Fruit fly (Drosophila melanogaster) whole organism, embryonic: Measurements from ENCODE around the gene janA.
A peak's percentile ranks its signal among the peaks of the same experiment; 100 is the strongest.

Source experiments
- ATbp ChIP-seq: fragments of 200-800 bp; sonication (Bioruptor generic); optimal IDR thresholded peaks from 2 replicates; lab custom pipeline; 2017; ENCODE audit warnings: missing biosample characterization, mild to moderate bottlenecking, missing genetic modification characterization, missing genetic modification reagents
- CG1024 ChIP-seq: fragments of 200-800 bp; sonication (Bioruptor generic); IDR thresholded peaks from 2 replicates; pipeline ENCODE4 v1.3.6; 2022; ENCODE audit warnings: missing biosample characterization, missing genetic modification characterization
- CG11504 ChIP-seq: fragments of 200-800 bp; sonication (Bioruptor generic); optimal IDR thresholded peaks from 3 replicates; lab custom pipeline; 2019; ENCODE audit warnings: missing biosample characterization, mild to moderate bottlenecking, missing genetic modification characterization, moderate library complexity
- CG12155 ChIP-seq: fragments of 200-800 bp; sonication (Bioruptor generic); optimal IDR thresholded peaks from 3 replicates; lab custom pipeline; 2016; ENCODE audit warnings: missing biosample characterization, missing genetic modification characterization
- CG15269 ChIP-seq: fragments of 200-800 bp; sonication (Bioruptor generic); optimal IDR thresholded peaks from 2 replicates; lab custom pipeline; 2018; ENCODE audit warnings: missing biosample characterization, mild to moderate bottlenecking, missing genetic modification characterization, moderate library complexity
- CG17829 ChIP-seq: fragments of 200-800 bp; optimal IDR thresholded peaks from 2 replicates; lab custom pipeline; 2019; ENCODE audit warnings: missing biosample characterization, mild to moderate bottlenecking, missing genetic modification characterization, moderate library complexity
- CG1832 ChIP-seq: fragments of 200-800 bp; sonication (Bioruptor generic); optimal IDR thresholded peaks from 2 replicates; lab custom pipeline; 2017; ENCODE audit warnings: missing biosample characterization, mild to moderate bottlenecking, missing genetic modification characterization, inconsistent platforms
- CG30431 ChIP-seq: fragments of 200-800 bp; sonication (Bioruptor generic); optimal IDR thresholded peaks from 2 replicates; lab custom pipeline; 2017; ENCODE audit warnings: missing biosample characterization, missing genetic modification characterization
- CG34224 ChIP-seq: fragments of 200-800 bp; sonication (Bioruptor generic); IDR thresholded peaks from 3 replicates; pipeline ENCODE4 v1.3.6; 2022; ENCODE audit warnings: missing biosample characterization, missing genetic modification characterization; ENCODE audit not compliant: partially characterized antibody
- CG34422 ChIP-seq: fragments of 200-800 bp; sonication (Bioruptor generic); IDR thresholded peaks from 3 replicates; pipeline ENCODE4 v1.3.6; 2022; ENCODE audit warnings: missing biosample characterization, missing genetic modification characterization
- CG43689 ChIP-seq: fragments of 200-800 bp; sonication (Bioruptor generic); IDR thresholded peaks from 2 replicates; pipeline ENCODE4 v1.3.6; 2022; ENCODE audit warnings: missing biosample characterization, missing genetic modification characterization
- CG5180 ChIP-seq: fragments of 200-800 bp; sonication (Bioruptor generic); optimal IDR thresholded peaks from 3 replicates; lab custom pipeline; 2017; ENCODE audit warnings: missing biosample characterization, missing genetic modification characterization, mild to moderate bottlenecking, moderate library complexity, missing genetic modification reagents
- CG7786 ChIP-seq: fragments of 200-800 bp; sonication (Bioruptor generic); optimal IDR thresholded peaks from 2 replicates; lab custom pipeline; 2016; ENCODE audit warnings: missing biosample characterization, missing genetic modification characterization
- CG8359 ChIP-seq: fragments of 200-800 bp; sonication (Bioruptor generic); optimal IDR thresholded peaks from 2 replicates; lab custom pipeline; 2017; ENCODE audit warnings: missing biosample characterization, mild to moderate bottlenecking, missing genetic modification characterization, borderline replicate concordance
- CrebB ChIP-seq: fragments of 200-800 bp; sonication (Bioruptor generic); optimal IDR thresholded peaks from 3 replicates; lab custom pipeline; 2018; ENCODE audit warnings: missing biosample characterization, mild to moderate bottlenecking, missing genetic modification characterization
- D19A ChIP-seq: fragments of 200-800 bp; optimal IDR thresholded peaks from 3 replicates; lab custom pipeline; 2019; ENCODE audit warnings: missing biosample characterization, mild to moderate bottlenecking, missing genetic modification characterization, moderate library complexity
- D19B ChIP-seq: fragments of 200-800 bp; sonication (Bioruptor generic); optimal IDR thresholded peaks from 2 replicates; lab custom pipeline; 2017; ENCODE audit warnings: missing biosample characterization, mild to moderate bottlenecking, missing genetic modification characterization
- ERR ChIP-seq: fragments of 200-800 bp; sonication (Bioruptor generic); optimal IDR thresholded peaks from 2 replicates; lab custom pipeline; 2016; ENCODE audit warnings: missing biosample characterization, missing genetic modification characterization
- Elba2 ChIP-seq: fragments of 200-800 bp; sonication (Bioruptor generic); optimal IDR thresholded peaks from 3 replicates; lab custom pipeline; 2016; ENCODE audit warnings: missing biosample characterization, missing genetic modification characterization
- Fer1 ChIP-seq: fragments of 200-800 bp; sonication (Bioruptor generic); optimal IDR thresholded peaks from 2 replicates; lab custom pipeline; 2017; ENCODE audit warnings: missing biosample characterization, mild to moderate bottlenecking, missing genetic modification characterization
- HmgD ChIP-seq: fragments of 200-800 bp; sonication (Bioruptor generic); optimal IDR thresholded peaks from 3 replicates; lab custom pipeline; 2016; ENCODE audit warnings: missing biosample characterization, missing genetic modification characterization
- Hr39 ChIP-seq: fragments of >200 bp; optimal IDR thresholded peaks from 2 replicates; lab custom pipeline; 2017
- Lim3 ChIP-seq: fragments of 200-800 bp; sonication (Bioruptor generic); IDR thresholded peaks from 2 replicates; pipeline ENCODE4 v1.3.6; 2022; ENCODE audit warnings: missing biosample characterization, missing genetic modification characterization
- MTF-1 ChIP-seq: fragments of 200-800 bp; sonication (Bioruptor generic); optimal IDR thresholded peaks from 2 replicates; lab custom pipeline; 2018; ENCODE audit warnings: missing biosample characterization, mild to moderate bottlenecking, missing genetic modification characterization, borderline replicate concordance
- Max ChIP-seq: fragments of 200-800 bp; sonication (Bioruptor generic); optimal IDR thresholded peaks from 2 replicates; lab custom pipeline; 2016; ENCODE audit warnings: missing biosample characterization, mild to moderate bottlenecking, missing genetic modification characterization
- Meics ChIP-seq: fragments of 200-800 bp; sonication (Bioruptor generic); optimal IDR thresholded peaks from 2 replicates; lab custom pipeline; 2017; ENCODE audit warnings: missing biosample characterization, mild to moderate bottlenecking, missing genetic modification characterization
- Taf1 ChIP-seq: fragments of 200-800 bp; sonication (Bioruptor generic); IDR thresholded peaks from 2 replicates; pipeline ENCODE4 v1.3.6; 2022; ENCODE audit warnings: missing biosample characterization, missing genetic modification characterization
- Usf ChIP-seq: fragments of 200-800 bp; sonication (Bioruptor generic); optimal IDR thresholded peaks from 2 replicates; lab custom pipeline; 2017; ENCODE audit warnings: missing genotype, missing biosample characterization, missing genetic modification characterization
- Xbp1 ChIP-seq: fragments of 200-800 bp; sonication (Bioruptor generic); optimal IDR thresholded peaks from 3 replicates; lab custom pipeline; 2016; ENCODE audit warnings: missing biosample characterization, mild to moderate bottlenecking, missing genetic modification characterization
- Xrp1 ChIP-seq: fragments of 200-800 bp; sonication (Bioruptor generic); IDR thresholded peaks from 2 replicates; pipeline ENCODE4 v1.3.6; 2022; ENCODE audit warnings: missing biosample characterization, missing genetic modification characterization
- ara ChIP-seq: fragments of 200-800 bp; sonication (Bioruptor generic); IDR thresholded peaks from 2 replicates; pipeline ENCODE4 v1.3.6; 2022; ENCODE audit warnings: missing biosample characterization, missing genetic modification characterization
- chif ChIP-seq, 2 experiments: fragments of 200-800 bp; sonication (Bioruptor generic); optimal IDR thresholded peaks; 3 replicates each; lab custom pipeline; 2016; ENCODE audit warnings: missing biosample characterization in 2 of 2, missing genetic modification characterization in 2 of 2
- dimm ChIP-seq: fragments of 200-800 bp; sonication (Bioruptor generic); IDR thresholded peaks from 2 replicates; pipeline ENCODE4 v1.3.6; 2022; ENCODE audit warnings: missing biosample characterization, missing genetic modification characterization
- esg ChIP-seq: fragments of 200-800 bp; sonication (Bioruptor generic); conservative IDR thresholded peaks from 2 replicates; pipeline ENCODE4 v1.3.6; 2022; ENCODE audit warnings: missing biosample characterization, missing genetic modification characterization
- fd3F ChIP-seq: fragments of 200-800 bp; sonication (Bioruptor generic); optimal IDR thresholded peaks from 2 replicates; lab custom pipeline; 2018; ENCODE audit warnings: missing biosample characterization, mild to moderate bottlenecking, missing genetic modification characterization, moderate library complexity
- gfzf ChIP-seq: fragments of 200-800 bp; sonication (Bioruptor generic); optimal IDR thresholded peaks from 2 replicates; lab custom pipeline; 2016; ENCODE audit warnings: missing biosample characterization, mild to moderate bottlenecking, missing genetic modification characterization, moderate library complexity
- ind ChIP-seq: fragments of 200-800 bp; sonication (Bioruptor generic); optimal IDR thresholded peaks from 3 replicates; lab custom pipeline; 2016; ENCODE audit warnings: missing biosample characterization, missing genetic modification characterization
- inv ChIP-seq: fragments of 200-800 bp; sonication (Bioruptor generic); IDR thresholded peaks from 2 replicates; pipeline ENCODE4 v1.3.6; 2022; ENCODE audit warnings: missing biosample characterization, missing genetic modification characterization; ENCODE audit not compliant: partially characterized antibody
- luna ChIP-seq: fragments of 200-800 bp; sonication (Bioruptor generic); optimal IDR thresholded peaks from 2 replicates; lab custom pipeline; 2016; ENCODE audit warnings: missing biosample characterization, missing genetic modification characterization
- oc ChIP-seq: fragments of 200-800 bp; sonication (Bioruptor generic); optimal IDR thresholded peaks from 2 replicates; lab custom pipeline; 2018; ENCODE audit warnings: missing biosample characterization, mild to moderate bottlenecking, missing genetic modification characterization, moderate library complexity
- odd ChIP-seq: fragments of 200-800 bp; sonication (Bioruptor generic); optimal IDR thresholded peaks from 2 replicates; lab custom pipeline; 2017; ENCODE audit warnings: missing biosample characterization, mild to moderate bottlenecking, missing genetic modification characterization
- onecut ChIP-seq: fragments of 200-800 bp; sonication (Bioruptor generic); IDR thresholded peaks from 2 replicates; pipeline ENCODE4 v1.3.6; 2022; ENCODE audit warnings: missing biosample characterization, missing genetic modification characterization
- prd ChIP-seq, 3 experiments: fragments of >200 bp in 2 of 3; fragments of 200-800 bp in 1 of 3; sonication (Bioruptor generic) in 1 of 3; optimal IDR thresholded peaks in 2 of 3; IDR thresholded peaks in 1 of 3; 2 replicates in 2 of 3; 3 replicates in 1 of 3; pipeline versions ENCODE4 v1.3.6 to Lab custom; 2017 to 2022; ENCODE audit warnings: missing biosample characterization in 1 of 3, missing genetic modification characterization in 1 of 3
- pum ChIP-seq: fragments of 200-800 bp; sonication (Bioruptor generic); optimal IDR thresholded peaks from 2 replicates; lab custom pipeline; 2016; ENCODE audit warnings: missing biosample characterization, missing genetic modification characterization
- repo ChIP-seq: fragments of 200-800 bp; sonication (Bioruptor generic); optimal IDR thresholded peaks from 2 replicates; lab custom pipeline; 2016; ENCODE audit warnings: missing biosample characterization, missing genetic modification characterization
- sc ChIP-seq, 3 experiments: fragments of >200 bp in 2 of 3; fragments of 200-800 bp in 1 of 3; sonication (Bioruptor generic) in 1 of 3; optimal IDR thresholded peaks; 2 replicates in 2 of 3; 3 replicates in 1 of 3; lab custom pipeline; 2017; ENCODE audit warnings: mild to moderate bottlenecking in 1 of 3, missing biosample characterization in 1 of 3, missing genetic modification characterization in 1 of 3, missing genetic modification reagents in 1 of 3
- stc ChIP-seq: fragments of 200-800 bp; sonication (Bioruptor generic); IDR thresholded peaks from 2 replicates; pipeline ENCODE4 v1.3.6; 2022; ENCODE audit warnings: missing biosample characterization, missing genetic modification characterization
- tap ChIP-seq: fragments of 200-800 bp; optimal IDR thresholded peaks from 3 replicates; lab custom pipeline; 2019; ENCODE audit warnings: missing biosample characterization, mild to moderate bottlenecking, missing genetic modification characterization, moderate library complexity
- tio ChIP-seq: fragments of 200-800 bp; sonication (Bioruptor generic); optimal IDR thresholded peaks from 2 replicates; lab custom pipeline; 2017; ENCODE audit warnings: missing biosample characterization, missing genetic modification characterization, inconsistent platforms
- vvl ChIP-seq: fragments of 200-800 bp; sonication (Bioruptor generic); IDR thresholded peaks from 2 replicates; pipeline ENCODE4 v1.3.6; 2022; ENCODE audit warnings: missing biosample characterization, missing genetic modification characterization

janA gene

dm6 chr3R:30022452-30023028 lies 16.8 kb downstream of the janA start, which contains the start of the genes RpS28a and Axn (continued):
- TF ChIP-seq CG17829 (no peak), ind (GFP tag; lab: Kevin White, UChicago) (no peak), CrebB (tag; lab: Kevin White, UChicago) (no peak), oc (tag; lab: Kevin White, UChicago) (no peak), CG11504 (tag; lab: Kevin White, UChicago) (no peak), tio (GFP tag; lab: Kevin White, UChicago) (no peak), CG43689 (GFP tag; lab: Robert Waterston, UW) (no peak), D19A (tag; lab: Kevin White, UChicago) (no peak), CG34224 (GFP tag; lab: Robert Waterston, UW) (0 out of 3 replicates have a peak, but pooled peaks have one; percentile 10), vvl (GFP tag; lab: Robert Waterston, UW) (no peak), MTF-1 (GFP tag; lab: Kevin White, UChicago) (no peak), Xbp1 (GFP tag; lab: Kevin White, UChicago) (peak; percentile 43), gfzf (GFP tag; lab: Kevin White, UChicago) (peak; percentile 47), Meics (GFP tag; lab: Kevin White, UChicago) (no peak), D19B (GFP tag; lab: Kevin White, UChicago) (no peak), HmgD (GFP tag; lab: Kevin White, UChicago) (peak; percentile 83), CG5180 (peak; percentile 100), Xrp1 (no peak), onecut (GFP tag; lab: Robert Waterston, UW) (peak; percentile 33; the same call in 1 of the 2 replicates), CG34422 (GFP tag; lab: Robert Waterston, UW) (no peak; the same call in 2 of the 3 replicates), ERR (GFP tag; lab: Kevin White, UChicago) (peak; percentile 94), Elba2 (GFP tag; lab: Kevin White, UChicago) (no peak), CG8359 (GFP tag; lab: Kevin White, UChicago) (no peak), Hr39 (lab: Kevin White, UChicago) (no peak), fd3F (GFP tag; lab: Kevin White, UChicago) (no peak), stc (no peak), pum (no peak), CG1024 (GFP tag; lab: Robert Waterston, UW) (no peak), Taf1 (GFP tag; lab: Robert Waterston, UW) (no peak), Lim3 (GFP tag; lab: Robert Waterston, UW) (no peak), ara (GFP tag; lab: Robert Waterston, UW) (no peak), luna (GFP tag; lab: Kevin White, UChicago) (no peak), ATbp (GFP tag; lab: Kevin White, UChicago) (no peak), Fer1 (GFP tag; lab: Kevin White, UChicago) (no peak), CG7786 (GFP tag; lab: Kevin White, UChicago) (no peak), repo (GFP tag; lab: Kevin White, UChicago) (no peak), Usf (GFP tag; lab: Kevin White, UChicago) (no peak), sc (optimal IDR thresholded peaks at IDR 0.05; lab: Kevin White, UChicago) (no peak), sc (GFP tag; optimal IDR thresholded peaks at IDR 0.05; lab: Kevin White, UChicago) (no peak), Max (GFP tag; lab: Kevin White, UChicago) (no peak), odd (no peak), inv (GFP tag; lab: Robert Waterston, UW) (no peak), dimm (GFP tag; lab: Robert Waterston, UW) (no peak), CG12155 (GFP tag; lab: Kevin White, UChicago) (no peak), CG1832 (no peak), chif (GFP tag; optimal IDR thresholded peaks at IDR 0.05; lab: Kevin White, UChicago) (peak in 1 of 2 experiments; percentile 31), prd (optimal IDR thresholded peaks at IDR 0.05; lab: Kevin White, UChicago) (no peak), prd (GFP tag; IDR thresholded peaks at IDR 0.05; lab: Robert Waterston, UW) (0 out of 3 replicates have a peak, but pooled peaks have one; percentile 28), CG15269 (tag; lab: Kevin White, UChicago) (no peak), tap (no peak), CG30431 (no peak), esg (no peak)
